Fruit fly (Drosophila melanogaster): ENCODE measurements around the gene hth.

hth gene

dm6 chr3R:10684284-10684683 is 44.9 kb upstream of the hth start (continued):
- TF ChIP-seq ind (GFP tag; optimal IDR thresholded peaks at IDR 0.05): peak; percentile 75
- TF ChIP-seq CG11696 (GFP tag; IDR thresholded peaks at IDR 0.05): 0 out of 2 replicates have a peak, but pooled peaks have one; percentile 28
- no peak for TF ChIP-seq CG15479 (GFP tag; optimal IDR thresholded peaks at IDR 0.05)
- peak; percentile 49 for TF ChIP-seq gsb-n (tag; optimal IDR thresholded peaks at IDR 0.05)
- no peak for TF ChIP-seq chm (GFP tag; IDR thresholded peaks at IDR 0.05)
- peak; percentile 89 for TF ChIP-seq Sox102F (GFP tag; optimal IDR thresholded peaks at IDR 0.05)
- TF ChIP-seq toy (GFP tag; IDR thresholded peaks at IDR 0.05): no peak
- TF ChIP-seq gsb (GFP tag; IDR thresholded peaks at IDR 0.05): no peak
- TF ChIP-seq CkIIα-i1 (GFP tag; IDR thresholded peaks at IDR 0.05): 0 out of 2 replicates have a peak, but pooled peaks have one; percentile 27
- no peak for TF ChIP-seq CG13775 (GFP tag; optimal IDR thresholded peaks at IDR 0.05)
- TF ChIP-seq CG13123 (GFP tag; optimal IDR thresholded peaks at IDR 0.05): peak; percentile 10
- TF ChIP-seq CG6272 (GFP tag; IDR thresholded peaks at IDR 0.05): peak; percentile 50
- TF ChIP-seq CG17328 (GFP tag; IDR thresholded peaks at IDR 0.05): peak; percentile 60
- TF ChIP-seq CG16779 (GFP tag; IDR thresholded peaks at IDR 0.05): no peak
- TF ChIP-seq CG2889 (GFP tag; IDR thresholded peaks at IDR 0.05): 0 out of 3 replicates have a peak, but pooled peaks have one; percentile 14
- TF ChIP-seq Hsf (GFP tag; optimal IDR thresholded peaks at IDR 0.05): peak; percentile 33
- peak; percentile 57 for TF ChIP-seq Hr3 (GFP tag; optimal IDR thresholded peaks at IDR 0.05)
- TF ChIP-seq btn (GFP tag; optimal IDR thresholded peaks at IDR 0.05): peak; percentile 22
- TF ChIP-seq mam (GFP tag; optimal IDR thresholded peaks at IDR 0.05): peak; percentile 41
- TF ChIP-seq vfl (GFP tag; optimal IDR thresholded peaks at IDR 0.05): no peak
- no peak for TF ChIP-seq CG7987 (GFP tag; optimal IDR thresholded peaks at IDR 0.05)
- TF ChIP-seq dmrt99B (tag; optimal IDR thresholded peaks at IDR 0.05): peak; percentile 93
- TF ChIP-seq BEAF-32 (GFP tag; optimal IDR thresholded peaks at IDR 0.05): no peak
- TF ChIP-seq Ets65A (GFP tag): peak; percentile 96
- TF ChIP-seq Chrac-16 (GFP tag; optimal IDR thresholded peaks at IDR 0.05): peak; percentile 37
- peak; percentile 70 for TF ChIP-seq CG14014 (GFP tag; IDR thresholded peaks at IDR 0.05)
- TF ChIP-seq mld (GFP tag; IDR thresholded peaks at IDR 0.05; ENCODE audit: partially characterized antibody): no peak
- TF ChIP-seq CG43689 (GFP tag; IDR thresholded peaks at IDR 0.05): no peak
- TF ChIP-seq pan (optimal IDR thresholded peaks at IDR 0.05): no peak
- TF ChIP-seq pan (GFP tag; optimal IDR thresholded peaks at IDR 0.05 in 1 of 2, IDR thresholded peaks at IDR 0.05 in 1 of 2): peak in 1 of 2 experiments; percentile 76
- no peak for TF ChIP-seq unc-4 (GFP tag; IDR thresholded peaks at IDR 0.05; ENCODE audit: partially characterized antibody)
- no peak for TF ChIP-seq Spps (tag; optimal IDR thresholded peaks at IDR 0.05)
- no peak for TF ChIP-seq CG14860 (GFP tag; IDR thresholded peaks at IDR 0.05; ENCODE audit: partially characterized antibody)
- 0 out of 2 replicates have a peak, but pooled peaks have one; percentile 26 for TF ChIP-seq Oaz (GFP tag; IDR thresholded peaks at IDR 0.05)
- TF ChIP-seq D19A (tag; optimal IDR thresholded peaks at IDR 0.05): peak; percentile 77
- no peak for TF ChIP-seq HLHmδ (GFP tag; optimal IDR thresholded peaks at IDR 0.05)
- no peak for TF ChIP-seq Bdp1 (GFP tag; optimal IDR thresholded peaks at IDR 0.05)
- TF ChIP-seq oc (tag; optimal IDR thresholded peaks at IDR 0.05): peak; percentile 80
- TF ChIP-seq CG6813 (GFP tag; optimal IDR thresholded peaks at IDR 0.05): peak; percentile 34
- TF ChIP-seq CG9876 (GFP tag; optimal IDR thresholded peaks at IDR 0.05): no peak
- TF ChIP-seq vvl (GFP tag; IDR thresholded peaks at IDR 0.05): peak; percentile 83
- TF ChIP-seq inv (GFP tag; IDR thresholded peaks at IDR 0.05; ENCODE audit: partially characterized antibody): no peak
- no peak for TF ChIP-seq CG11456 (GFP tag; IDR thresholded peaks at IDR 0.05)
- TF ChIP-seq CG1233 (GFP tag; optimal IDR thresholded peaks at IDR 0.05): peak; percentile 53
- no peak for TF ChIP-seq Tbp (GFP tag; optimal IDR thresholded peaks at IDR 0.05)
- TF ChIP-seq CG10209 (GFP tag; optimal IDR thresholded peaks at IDR 0.05): peak; percentile 46
- peak; percentile 53 to 71 for TF ChIP-seq Pdp1 (GFP tag; optimal IDR thresholded peaks at IDR 0.05)
- peak; percentile 79 for TF ChIP-seq CG2678 (tag; optimal IDR thresholded peaks at IDR 0.05)
- TF ChIP-seq CG13624 (GFP tag; optimal IDR thresholded peaks at IDR 0.05): peak; percentile 3
- TF ChIP-seq sima (GFP tag; optimal IDR thresholded peaks at IDR 0.05): no peak
- no peak for TF ChIP-seq CG42726 (GFP tag; IDR thresholded peaks at IDR 0.05; ENCODE audit: partially characterized antibody)

Data from whole organism, embryonic.